Fruit fly (Drosophila melanogaster): ENCODE measurements around the gene PIG-F.

DNA sequence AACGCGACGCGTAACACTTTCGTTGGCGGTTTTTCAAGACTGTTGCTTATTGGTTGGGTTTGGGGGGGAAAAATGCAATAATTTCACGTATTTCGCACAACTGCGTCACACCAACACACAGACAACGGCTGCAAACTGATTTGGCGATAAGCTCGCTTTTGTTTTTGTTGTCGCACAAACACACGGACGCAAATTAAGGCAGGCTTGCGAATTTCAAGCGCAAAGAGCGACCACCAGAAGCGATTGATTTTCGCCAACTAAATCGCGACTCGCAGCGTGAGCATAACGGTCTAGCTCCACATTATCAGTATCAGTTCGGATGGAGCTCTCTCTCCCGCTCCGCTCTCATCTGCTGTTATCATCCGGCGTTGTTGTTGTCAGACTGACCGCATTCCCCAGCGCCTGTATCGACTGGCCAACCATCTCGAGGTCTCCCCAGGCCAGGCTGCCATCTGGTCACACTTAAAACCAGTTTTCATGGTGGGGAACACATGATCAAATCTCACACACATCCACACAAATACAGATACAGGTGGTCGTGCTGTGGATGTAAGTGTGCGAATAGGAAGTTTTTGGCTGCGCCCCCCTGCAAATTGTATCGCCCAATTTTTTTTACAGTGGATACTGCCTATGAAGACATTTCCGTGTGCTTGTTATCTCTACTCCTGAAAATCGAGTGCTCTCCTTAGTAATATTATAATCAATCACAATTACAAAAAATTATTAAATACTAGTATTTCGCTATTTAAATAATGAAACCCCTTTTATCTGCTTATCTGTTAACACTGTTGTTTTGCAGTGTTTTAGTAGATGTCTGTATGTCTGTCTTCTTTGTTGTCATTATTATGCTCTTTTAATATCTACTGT lies 20.7 kb downstream of the PIG-F start:
- no peak for TF ChIP-seq lola (GFP tag; optimal IDR thresholded peaks at IDR 0.05)
- TF ChIP-seq Dfd (GFP tag; optimal IDR thresholded peaks at IDR 0.05) = no peak
- TF ChIP-seq N (GFP tag; optimal IDR thresholded peaks at IDR 0.05) = peak; percentile 3
- TF ChIP-seq h (GFP tag; optimal IDR thresholded peaks at IDR 0.05) = peak; percentile 83
- peak; percentile 44 for TF ChIP-seq br (GFP tag; optimal IDR thresholded peaks at IDR 0.05)
